Worm (Caenorhabditis elegans) whole organism, young adult: ENCODE results near the gene W02B12.16.

ENCODE experiments used
- B0019.2 ChIP-seq: fragments of 200-800 bp; sonication (Bioruptor generic); conservative IDR thresholded peaks from 2 replicates; pipeline ENCODE4 v1.3.6; 2022; ENCODE audit warnings: missing genetic modification reagents, missing genetic modification characterization, missing compliant biosample characterization
- F33H1.4 ChIP-seq: fragments of 200-800 bp; sonication (Bioruptor generic); IDR thresholded peaks from 2 replicates; pipeline ENCODE4 v1.3.6; 2022; ENCODE audit warnings: missing genetic modification reagents, missing genetic modification characterization, missing compliant biosample characterization
- F39B2.1 ChIP-seq: fragments of 200-800 bp; sonication (Bioruptor generic); IDR thresholded peaks from 2 replicates; pipeline ENCODE4 v1.3.6; 2022; ENCODE audit warnings: missing genetic modification reagents, missing genetic modification characterization, missing compliant biosample characterization
- F49E8.2 ChIP-seq: sonication (generic microtip); optimal IDR thresholded peaks from 3 replicates; lab custom pipeline; 2017; ENCODE audit warnings: missing genetic modification characterization, mild to moderate bottlenecking, missing compliant biosample characterization, antibody characterized with exemption, moderate library complexity; ENCODE audit not compliant: insufficient read depth
- F55B11.4 ChIP-seq: sonication (generic microtip); optimal IDR thresholded peaks from 2 replicates; lab custom pipeline; 2016; ENCODE audit warnings: missing compliant biosample characterization, missing genetic modification characterization, borderline replicate concordance; ENCODE audit not compliant: insufficient read depth
- Y79H2A.3 ChIP-seq: fragments of 200-800 bp; sonication (Bioruptor generic); conservative IDR thresholded peaks from 2 replicates; pipeline ENCODE4 v1.3.6; 2022; ENCODE audit warnings: missing genetic modification reagents, missing genetic modification characterization, missing compliant biosample characterization
- Y95B8A.8 ChIP-seq: fragments of 200-800 bp; sonication (Bioruptor generic); IDR thresholded peaks from 2 replicates; pipeline ENCODE4 v1.3.6; 2022; ENCODE audit warnings: missing genetic modification reagents, missing genetic modification characterization, missing compliant biosample characterization
- bed-2 ChIP-seq: fragments of 200-800 bp; sonication (Bioruptor generic); IDR thresholded peaks from 2 replicates; pipeline ENCODE4 v1.3.6; 2022; ENCODE audit warnings: missing genetic modification reagents, missing genetic modification characterization, missing compliant biosample characterization
- cebp-1 ChIP-seq, 2 experiments: fragments of 200-800 bp in 1 of 2; sonication (Bioruptor generic) in 1 of 2; sonication (generic microtip) in 1 of 2; IDR thresholded peaks in 1 of 2; optimal IDR thresholded peaks in 1 of 2; 2 replicates each; pipeline versions ENCODE4 v1.3.6 to Lab custom; 2017 to 2022; ENCODE audit warnings: missing compliant biosample characterization in 2 of 2, missing genetic modification characterization in 2 of 2, mild to moderate bottlenecking in 1 of 2, missing genetic modification reagents in 1 of 2, moderate library complexity in 1 of 2
- cebp-2 ChIP-seq: fragments of 200-800 bp; sonication (Bioruptor generic); IDR thresholded peaks from 2 replicates; pipeline ENCODE4 v1.3.6; 2022; ENCODE audit warnings: missing genetic modification characterization, missing compliant biosample characterization
- ceh-58 ChIP-seq: fragments of 200-800 bp; sonication (Bioruptor generic); IDR thresholded peaks from 2 replicates; pipeline ENCODE4 v1.3.6; 2022; ENCODE audit warnings: missing genetic modification characterization, missing compliant biosample characterization
- dpff-1 ChIP-seq: sonication (generic microtip); optimal IDR thresholded peaks from 2 replicates; lab custom pipeline; 2017; ENCODE audit warnings: mild to moderate bottlenecking, missing genetic modification characterization, missing compliant biosample characterization
- egl-44 ChIP-seq: fragments of 200-800 bp; sonication (Bioruptor generic); IDR thresholded peaks from 2 replicates; pipeline ENCODE4 v1.3.6; 2022; ENCODE audit warnings: missing genetic modification reagents, missing genetic modification characterization, missing compliant biosample characterization
- ekl-4 ChIP-seq: fragments of 200-800 bp; sonication (Bioruptor generic); IDR thresholded peaks from 2 replicates; pipeline ENCODE4 v1.3.6; 2022; ENCODE audit warnings: missing genetic modification reagents, missing genetic modification characterization, missing compliant biosample characterization
- him-1 ChIP-seq: sonication (generic microtip); optimal IDR thresholded peaks from 2 replicates; lab custom pipeline; 2016; ENCODE audit warnings: missing genotype, missing genetic modification reagents, missing genetic modification characterization, missing compliant biosample characterization
- hlh-12 ChIP-seq: sonication (generic microtip); optimal IDR thresholded peaks from 2 replicates; lab custom pipeline; 2016; ENCODE audit warnings: missing genetic modification characterization, missing compliant biosample characterization
- hmg-1.2 ChIP-seq: fragments of 200-800 bp; sonication (Bioruptor generic); IDR thresholded peaks from 2 replicates; pipeline ENCODE4 v1.3.6; 2022; ENCODE audit warnings: missing genetic modification reagents, missing genetic modification characterization, missing compliant biosample characterization
- hrde-1 ChIP-seq: sonication (generic microtip); optimal IDR thresholded peaks from 2 replicates; lab custom pipeline; 2016; ENCODE audit warnings: missing genetic modification characterization, mild to moderate bottlenecking, missing compliant biosample characterization, moderate library complexity, missing genotype, missing genetic modification reagents, borderline replicate concordance
- hsf-1 ChIP-seq: fragments of 200-800 bp; sonication (Bioruptor generic); IDR thresholded peaks from 2 replicates; pipeline ENCODE4 v1.3.6; 2022; ENCODE audit warnings: missing genetic modification reagents, missing genetic modification characterization, missing compliant biosample characterization
- let-526 ChIP-seq: fragments of 200-800 bp; sonication (Bioruptor generic); IDR thresholded peaks from 2 replicates; pipeline ENCODE4 v1.3.6; 2022; ENCODE audit warnings: missing genetic modification reagents, missing genetic modification characterization, missing compliant biosample characterization
- lin-54 ChIP-seq: fragments of 200-800 bp; sonication (Bioruptor generic); optimal IDR thresholded peaks from 2 replicates; lab custom pipeline; 2018; ENCODE audit warnings: mild to moderate bottlenecking, missing genetic modification characterization, missing compliant biosample characterization
- lsl-1 ChIP-seq: fragments of 200-800 bp; sonication (Bioruptor generic); optimal IDR thresholded peaks from 2 replicates; lab custom pipeline; 2018; ENCODE audit warnings: mild to moderate bottlenecking, missing genetic modification characterization, moderate library complexity, missing compliant biosample characterization
- madf-3 ChIP-seq: fragments of 200-800 bp; sonication (Bioruptor generic); IDR thresholded peaks from 2 replicates; pipeline ENCODE4 v1.3.6; 2022; ENCODE audit warnings: missing genetic modification reagents, missing genetic modification characterization, missing compliant biosample characterization
- madf-6 ChIP-seq: fragments of 200-800 bp; sonication (Bioruptor generic); IDR thresholded peaks from 2 replicates; pipeline ENCODE4 v1.3.6; 2022; ENCODE audit warnings: missing genetic modification reagents, missing genetic modification characterization, missing compliant biosample characterization
- mcd-1 ChIP-seq: fragments of 200-800 bp; sonication (Bioruptor generic); IDR thresholded peaks from 2 replicates; pipeline ENCODE4 v1.3.6; 2022; ENCODE audit warnings: missing genetic modification reagents, missing genetic modification characterization, missing compliant biosample characterization
- mxl-1 ChIP-seq: sonication (generic microtip); optimal IDR thresholded peaks from 2 replicates; lab custom pipeline; 2016; ENCODE audit warnings: missing genetic modification characterization, missing compliant biosample characterization
- nfyb-1 ChIP-seq: fragments of 200-800 bp; sonication (Bioruptor generic); IDR thresholded peaks from 2 replicates; pipeline ENCODE4 v1.3.6; 2022; ENCODE audit warnings: missing genetic modification reagents, missing genetic modification characterization, missing compliant biosample characterization
- nhr-27 ChIP-seq: fragments of 200-800 bp; sonication (Bioruptor generic); optimal IDR thresholded peaks from 2 replicates; lab custom pipeline; 2018; ENCODE audit warnings: mild to moderate bottlenecking, missing genetic modification characterization, moderate library complexity, missing compliant biosample characterization
- nhr-80 ChIP-seq: sonication (generic microtip); optimal IDR thresholded peaks from 2 replicates; lab custom pipeline; 2016; ENCODE audit warnings: missing genetic modification characterization, missing compliant biosample characterization
- nhr-90 ChIP-seq: sonication (generic microtip); optimal IDR thresholded peaks from 2 replicates; lab custom pipeline; 2016; ENCODE audit warnings: missing genotype, mild to moderate bottlenecking, missing genetic modification characterization, missing compliant biosample characterization
- rcor-1 ChIP-seq: fragments of 200-800 bp; sonication (Bioruptor generic); IDR thresholded peaks from 2 replicates; pipeline ENCODE4 v1.3.6; 2022; ENCODE audit warnings: missing genetic modification reagents, missing genetic modification characterization, missing compliant biosample characterization
- repo-1 ChIP-seq: sonication (generic microtip); optimal IDR thresholded peaks from 2 replicates; lab custom pipeline; 2017; ENCODE audit warnings: mild to moderate bottlenecking, missing genetic modification characterization, missing compliant biosample characterization
- snpc-1.3 ChIP-seq: sonication (generic microtip); optimal IDR thresholded peaks from 2 replicates; lab custom pipeline; 2017; ENCODE audit warnings: missing genetic modification characterization, mild to moderate bottlenecking, missing compliant biosample characterization, antibody characterized with exemption, moderate library complexity, missing genotype, missing genetic modification reagents; ENCODE audit not compliant: insufficient read depth
- snpc-3.4 ChIP-seq: sonication (generic microtip); optimal IDR thresholded peaks from 2 replicates; lab custom pipeline; 2017; ENCODE audit warnings: missing genetic modification characterization, mild to moderate bottlenecking, missing compliant biosample characterization, antibody characterized with exemption, moderate library complexity, missing genotype, missing genetic modification reagents
- tbp1 ChIP-seq: fragments of 200-800 bp; sonication (Bioruptor generic); optimal IDR thresholded peaks from 2 replicates; lab custom pipeline; 2018; ENCODE audit warnings: mild to moderate bottlenecking, missing genetic modification characterization, missing compliant biosample characterization
- tlf-1 ChIP-seq: fragments of 200-800 bp; sonication (Bioruptor generic); optimal IDR thresholded peaks from 2 replicates; lab custom pipeline; 2018; ENCODE audit warnings: mild to moderate bottlenecking, missing genetic modification characterization, missing compliant biosample characterization
- xnd-1 ChIP-seq: sonication (generic microtip); optimal IDR thresholded peaks from 2 replicates; lab custom pipeline; 2016; ENCODE audit warnings: missing genotype, missing genetic modification reagents, missing genetic modification characterization, missing compliant biosample characterization
- zfh-2 ChIP-seq: fragments of 200-800 bp; sonication (Bioruptor generic); conservative IDR thresholded peaks from 2 replicates; pipeline ENCODE4 v1.3.6; 2022; ENCODE audit warnings: missing genetic modification reagents, missing genetic modification characterization, missing compliant biosample characterization
- ztf-28 ChIP-seq: fragments of 200-800 bp; sonication (Bioruptor generic); IDR thresholded peaks from 2 replicates; pipeline ENCODE4 v1.3.6; 2022; ENCODE audit warnings: missing genetic modification reagents, missing genetic modification characterization, missing compliant biosample characterization
- ztf-6 ChIP-seq: fragments of 200-800 bp; sonication (Bioruptor generic); IDR thresholded peaks from 2 replicates; pipeline ENCODE4 v1.3.6; 2022; ENCODE audit warnings: missing genetic modification reagents, missing genetic modification characterization, missing compliant biosample characterization

W02B12.16 gene

DNA sequence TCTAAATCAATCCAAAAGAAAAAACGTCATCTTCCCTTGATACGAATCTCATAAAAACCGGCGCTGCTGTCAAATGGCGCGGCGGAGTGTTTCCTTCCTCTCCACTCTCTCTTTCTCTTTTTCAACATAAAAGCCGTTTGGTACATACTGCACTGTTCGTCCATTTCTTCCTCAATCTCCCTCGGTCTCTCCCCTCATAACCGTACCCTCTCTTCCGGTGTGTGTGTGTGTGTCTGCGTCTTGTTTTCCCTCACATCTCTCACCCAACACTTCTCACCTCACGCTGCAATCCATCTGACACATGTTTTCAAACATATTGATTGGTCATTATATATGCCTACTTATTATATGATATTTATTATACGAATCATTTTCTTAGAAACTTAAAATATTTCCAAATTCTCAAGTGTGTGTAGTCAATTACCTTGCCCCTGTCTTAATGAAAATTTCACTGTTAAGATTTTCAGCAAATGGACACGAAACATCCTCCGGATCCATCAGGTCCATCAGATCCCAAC is 11.8 kb downstream of the W02B12.16 start, which contains the start of the genes aars-1 and rga-1 (continued):
- no peak for TF ChIP-seq let-526 (GFP tag; lab: Robert Waterston, UW)
- TF ChIP-seq xnd-1 (tag; lab: Kevin White, UChicago): no peak

DNA sequence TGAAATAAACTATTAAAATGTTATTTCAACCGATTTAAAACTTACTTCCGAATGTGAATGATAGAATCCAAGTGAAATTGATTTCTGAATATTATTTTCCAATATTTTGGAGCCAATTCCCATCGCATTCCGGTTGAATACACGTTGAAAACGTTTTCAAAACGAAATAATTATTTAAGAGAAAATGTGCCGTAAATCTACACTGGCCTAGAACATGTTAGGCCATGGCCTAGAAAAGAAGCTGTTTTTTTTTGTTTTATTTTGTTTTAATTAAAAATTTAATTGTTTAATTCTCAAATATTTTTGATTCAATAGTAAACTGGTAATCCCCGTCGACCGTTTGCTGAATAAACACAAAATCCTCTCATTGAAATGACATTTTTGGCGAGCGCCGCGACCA is 12.4 kb downstream of the W02B12.16 start:
- TF ChIP-seq cebp-2: no peak
- TF ChIP-seq zfh-2 (GFP tag; lab: Robert Waterston, UW): no peak
- TF ChIP-seq hlh-12 (tag; lab: Kevin White, UChicago): no peak
- TF ChIP-seq ztf-6 (GFP tag; lab: Robert Waterston, UW): no peak
- no peak for TF ChIP-seq nhr-90 (tag; lab: Kevin White, UChicago)

DNA sequence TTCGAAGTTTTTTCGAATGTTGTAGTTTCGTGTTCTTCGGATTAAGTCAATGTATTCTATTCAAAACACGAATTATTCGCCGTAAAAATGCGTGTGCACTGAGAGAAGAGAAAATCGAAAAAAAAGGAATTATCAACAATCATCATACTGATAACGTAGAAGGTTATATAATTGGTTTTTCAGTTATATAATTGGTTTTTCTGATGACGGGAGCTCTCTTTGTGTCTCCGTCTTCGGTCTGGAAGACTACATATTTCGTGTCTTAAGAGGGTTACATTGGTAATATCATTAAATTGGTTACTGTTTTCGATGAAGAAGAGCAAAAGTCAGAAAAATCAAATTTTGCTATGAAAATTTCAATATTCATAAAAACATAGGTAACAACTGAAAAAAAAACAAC is 16.4 kb downstream of the W02B12.16 start:
- TF ChIP-seq nhr-80 (tag; lab: Kevin White, UChicago) (peak; percentile 55), F55B11.4 (tag; lab: Kevin White, UChicago) (no peak)

DNA sequence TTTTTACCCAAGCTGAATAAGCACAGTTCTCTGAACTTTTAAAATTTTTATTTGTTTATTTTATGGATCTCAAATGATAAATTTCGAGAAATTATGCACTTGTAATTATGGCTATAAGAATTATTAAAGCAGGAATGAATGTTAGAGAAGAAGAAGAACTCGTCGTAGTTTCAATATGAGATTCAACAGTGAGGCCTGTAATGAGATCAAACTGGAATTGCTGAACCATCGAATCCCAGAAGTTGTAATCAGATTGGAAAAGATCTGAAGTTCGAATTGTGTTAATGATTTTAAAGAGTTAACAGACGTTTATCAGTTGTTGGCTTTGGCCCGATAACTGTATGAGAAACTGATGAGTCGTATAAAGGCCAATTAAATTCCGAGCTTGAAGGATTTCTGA is 20.6 kb downstream of the W02B12.16 start:
- TF ChIP-seq hmg-1.2 (GFP tag; lab: Robert Waterston, UW) (peak; percentile 18; the same call in 1 of the 2 replicates), madf-6 (GFP tag; lab: Robert Waterston, UW) (peak; percentile 67), dpff-1 (no peak), egl-44 (GFP tag; lab: Robert Waterston, UW) (peak; percentile 43; the same call in 1 of the 2 replicates), mcd-1 (GFP tag; lab: Robert Waterston, UW) (peak; percentile 24; the same call in 1 of the 2 replicates), hsf-1 (GFP tag; lab: Robert Waterston, UW) (peak; percentile 70; the same call in 1 of the 2 replicates), tbp1 (GFP tag; lab: Kevin White, UChicago) (peak; percentile 0), repo-1 (peak; percentile 24), F33H1.4 (peak; percentile 26; the same call in 1 of the 2 replicates), ekl-4 (GFP tag; lab: Robert Waterston, UW) (peak; percentile 68; the same call in 1 of the 2 replicates), him-1 (tag; lab: Kevin White, UChicago) (peak; percentile 31), F49E8.2 (tag; lab: Kevin White, UChicago) (peak; percentile 42), lin-54 (GFP tag; lab: Kevin White, UChicago) (peak; percentile 21), hrde-1 (tag; lab: Kevin White, UChicago) (peak; percentile 68), nhr-90 (tag; lab: Kevin White, UChicago) (no peak), ztf-28 (no peak), madf-3 (GFP tag; lab: Robert Waterston, UW) (peak; percentile 69; the same call in 1 of the 2 replicates), cebp-1 (GFP tag; IDR thresholded peaks at IDR 0.05; lab: Robert Waterston, UW) (no peak), cebp-1 (tag; optimal IDR thresholded peaks at IDR 0.05; lab: Kevin White, UChicago) (peak; percentile 3), tlf-1 (GFP tag; lab: Kevin White, UChicago) (peak; percentile 2), lsl-1 (GFP tag; lab: Kevin White, UChicago) (no peak), Y79H2A.3 (GFP tag; lab: Robert Waterston, UW) (peak; percentile 84; the same call in 1 of the 2 replicates), nhr-27 (tag; lab: Kevin White, UChicago) (no peak)

DNA sequence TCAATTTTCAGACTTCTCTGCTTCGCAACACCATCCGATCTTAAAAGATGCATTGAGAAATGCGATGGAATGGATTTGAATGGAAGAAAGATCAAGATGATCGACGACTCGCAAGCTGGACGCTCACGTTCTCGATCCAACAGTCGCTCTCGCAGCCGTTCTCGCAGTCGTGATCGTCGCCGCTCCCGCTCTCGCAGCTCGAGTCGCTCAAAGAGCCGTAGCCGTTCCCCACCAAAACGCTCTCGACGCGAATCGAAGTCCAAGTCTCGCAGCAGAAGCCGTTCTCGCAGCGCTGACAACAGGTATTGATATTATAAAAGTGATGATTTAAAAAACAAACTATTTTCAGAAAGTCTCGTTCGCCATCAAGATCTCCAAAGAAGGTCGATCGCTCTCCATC is 21.2 kb downstream of the W02B12.16 start:
- TF ChIP-seq ceh-58 (GFP tag; lab: Robert Waterston, UW) (0 out of 2 replicates have a peak, but pooled peaks have one; percentile 41), mxl-1 (tag; lab: Kevin White, UChicago) (no peak), snpc-1.3 (tag; lab: Kevin White, UChicago) (no peak), hsf-1 (GFP tag; lab: Robert Waterston, UW) (no peak), F39B2.1 (GFP tag; lab: Robert Waterston, UW) (no peak), bed-2 (GFP tag; lab: Robert Waterston, UW) (no peak), B0019.2 (GFP tag; lab: Robert Waterston, UW) (no peak), Y95B8A.8 (GFP tag; lab: Robert Waterston, UW) (no peak), snpc-3.4 (tag; lab: Kevin White, UChicago) (no peak), madf-3 (GFP tag; lab: Robert Waterston, UW) (0 out of 2 replicates have a peak, but pooled peaks have one; percentile 12), rcor-1 (no peak), nfyb-1 (GFP tag; lab: Robert Waterston, UW) (0 out of 2 replicates have a peak, but pooled peaks have one; percentile 12)
